Worm (Caenorhabditis elegans) whole organism, L3 larva: Measurements from ENCODE around the gene mltn-7.

Experiments
- ceh-82 ChIP-seq: fragments of 150-350 bp; optimal IDR thresholded peaks from 2 replicates; lab custom pipeline; 2014; ENCODE audit warnings: missing biosample characterization, missing genetic modification characterization
- elt-3 ChIP-seq, 3 experiments: fragments of 150-350 bp in 1 of 3; sonication (generic microtip) in 2 of 3; optimal IDR thresholded peaks; 2 replicates in 2 of 3; 4 replicates in 1 of 3; lab custom pipeline; 2014 to 2017; ENCODE audit warnings: missing biosample characterization in 3 of 3, missing genetic modification characterization in 3 of 3
- jun-1 ChIP-seq: fragments of 150-350 bp; optimal IDR thresholded peaks from 2 replicates; lab custom pipeline; 2014; ENCODE audit warnings: missing biosample characterization, missing genetic modification reagents, missing genetic modification characterization
- lin-39 ChIP-seq: fragments of 150-350 bp; optimal IDR thresholded peaks from 2 replicates; lab custom pipeline; 2018; ENCODE audit warnings: missing biosample characterization, missing genetic modification reagents, missing genetic modification characterization
- mdl-1 ChIP-seq: fragments of 150-350 bp; optimal IDR thresholded peaks from 2 replicates; lab custom pipeline; 2014; ENCODE audit warnings: missing biosample characterization, missing genetic modification characterization
- nhr-67 ChIP-seq: fragments of 150-350 bp; optimal IDR thresholded peaks from 2 replicates; lab custom pipeline; 2014; ENCODE audit warnings: missing biosample characterization, missing genetic modification characterization
- tbx-2 ChIP-seq: sonication (generic microtip); optimal IDR thresholded peaks from 2 replicates; lab custom pipeline; 2016; ENCODE audit warnings: mild to moderate bottlenecking, missing genetic modification characterization, missing compliant biosample characterization
- unc-39 ChIP-seq: sonication (generic microtip); optimal IDR thresholded peaks from 4 replicates; lab custom pipeline; 2017; ENCODE audit warnings: missing biosample characterization, missing genetic modification characterization
- unc-62 ChIP-seq: fragments of 150-350 bp; sonication (generic microtip); optimal IDR thresholded peaks from 4 replicates; lab custom pipeline; 2014; ENCODE audit warnings: missing biosample characterization, missing genetic modification reagents, missing genetic modification characterization

- TF ChIP-seq unc-39 (tag; lab: Kevin White, UChicago): no peak
- TF ChIP-seq elt-3 (tag; optimal IDR thresholded peaks at IDR 0.05; lab: Kevin White, UChicago): no peak
- TF ChIP-seq tbx-2 (tag; lab: Kevin White, UChicago): no peak
- no peak for TF ChIP-seq ceh-82 (tag; lab: Kevin White, UChicago)
- no peak for TF ChIP-seq mdl-1 (tag; lab: Kevin White, UChicago)
- peak; percentile 21 for TF ChIP-seq jun-1
- TF ChIP-seq lin-39 (tag; lab: Kevin White, UChicago): no peak
- no peak for TF ChIP-seq unc-62 (GFP tag; lab: Kevin White, UChicago)
- TF ChIP-seq nhr-67 (tag; lab: Kevin White, UChicago): no peak
Observed at ce11 chrV:332585-332984, 37.5 kb upstream of the mltn-7 start.
